Worm (Caenorhabditis elegans): Measurements from ENCODE around the gene fbxa-80.

The fbxa-80 gene

DNA sequence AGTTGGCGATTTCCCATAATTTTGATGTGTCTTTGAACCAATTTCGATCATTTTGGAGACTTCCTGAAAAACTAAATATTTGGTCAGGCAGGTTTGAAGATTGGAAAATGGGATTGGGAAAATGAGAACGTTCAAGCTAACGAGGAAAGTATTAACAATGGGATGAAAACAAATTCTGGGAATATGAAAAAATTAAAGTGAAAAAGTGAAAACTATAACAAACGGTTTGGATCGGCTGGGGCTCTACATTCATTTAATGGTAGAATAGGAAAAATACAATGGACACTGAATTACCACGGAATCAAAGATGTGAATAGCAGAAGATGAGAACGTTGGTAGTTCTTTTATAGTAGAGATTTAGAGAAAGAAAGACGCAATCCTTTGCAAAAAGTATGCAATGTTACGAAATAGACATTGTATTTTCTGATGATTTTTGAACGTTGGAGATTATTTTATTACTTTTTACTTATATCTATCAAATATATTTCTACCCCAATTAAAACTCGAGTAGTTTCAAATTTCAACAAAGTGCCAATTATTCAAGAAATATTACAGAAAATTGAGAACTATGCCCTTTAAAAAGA, 26.4 kb downstream of the fbxa-80 start, which contains the start of gene fbxa-50:
Gene fbxa-50, minus strand, starts transcription at position 51 of the 584 bp plus-strand sequence.
- TF ChIP-seq skn-1 (tag; optimal IDR thresholded peaks at IDR 0.05) = peak; percentile 21
- no peak for TF ChIP-seq zip-4 (GFP tag; optimal IDR thresholded peaks at IDR 0.05)

DNA sequence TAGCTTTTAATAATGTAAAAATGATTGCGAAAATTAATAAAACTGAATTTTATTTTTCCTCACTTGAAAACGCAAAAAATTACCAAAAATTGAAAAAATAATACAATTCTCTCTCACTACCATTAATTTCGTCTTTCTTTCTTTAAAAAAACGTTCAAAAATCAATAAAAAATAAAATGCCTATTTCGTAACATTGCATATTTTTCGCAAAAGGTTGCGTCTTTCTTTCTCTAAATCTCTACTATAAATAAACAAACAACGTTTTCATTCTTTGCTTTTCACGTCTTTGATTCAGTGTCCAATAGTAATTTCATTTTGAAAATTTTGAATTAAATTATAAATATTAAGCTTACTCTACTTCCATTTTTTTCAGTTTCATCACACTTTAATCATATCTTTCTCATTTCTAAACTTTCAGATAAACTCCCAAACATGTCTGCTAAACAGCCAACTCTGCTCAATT, 30.4 kb downstream of the fbxa-80 start, which contains the start of gene fbxa-37:
Gene fbxa-37, plus strand, starts transcription at position 413 of the 463 bp plus-strand sequence.
- TF ChIP-seq tlp-1 (tag; optimal IDR thresholded peaks at IDR 0.05) (no peak), efl-1 (optimal IDR thresholded peaks at IDR 0.05) (peak; percentile 22 to 36), efl-1 (GFP tag; optimal IDR thresholded peaks at IDR 0.05 in 1 of 2) (peak; percentile 18 to 80), skn-1 (tag; optimal IDR thresholded peaks at IDR 0.05) (peak; percentile 61), nhr-85 (tag) (no peak), nhr-84 (tag; optimal IDR thresholded peaks at IDR 0.05) (no peak), rnt-1 (tag; optimal IDR thresholded peaks at IDR 0.05) (no peak), elt-2 (tag; optimal IDR thresholded peaks at IDR 0.05) (peak; percentile 2), Y116A8C.19 (tag; optimal IDR thresholded peaks at IDR 0.05; ENCODE audit: borderline replicate concordance) (no peak), ceh-82 (tag; optimal IDR thresholded peaks at IDR 0.05) (peak in 2 of 3 experiments; percentile 32 to 34), ztf-11 (tag; optimal IDR thresholded peaks at IDR 0.05) (no peak), mef-2 (tag; optimal IDR thresholded peaks at IDR 0.05) (no peak), nhr-71 (tag; optimal IDR thresholded peaks at IDR 0.05) (peak; percentile 42), egl-27 (tag; optimal IDR thresholded peaks at IDR 0.05) (no peak), irx-1 (tag; optimal IDR thresholded peaks at IDR 0.05) (no peak), lin-35 (GFP tag; optimal IDR thresholded peaks at IDR 0.05) (peak in 1 of 2 experiments; percentile 25), alr-1 (tag; optimal IDR thresholded peaks at IDR 0.05; ENCODE audit: borderline replicate concordance) (no peak), nhr-19 (GFP tag; conservative IDR thresholded peaks at IDR 0.05) (no peak), nhr-12 (tag; optimal IDR thresholded peaks at IDR 0.05) (no peak), efl-3 (GFP tag; optimal IDR thresholded peaks at IDR 0.05) (no peak), swsn-7 (tag; optimal IDR thresholded peaks at IDR 0.05) (peak; percentile 25), nhr-47 (tag; optimal IDR thresholded peaks at IDR 0.05) (peak; percentile 18), mdl-1 (tag; optimal IDR thresholded peaks at IDR 0.05) (no peak), nhr-11 (tag; optimal IDR thresholded peaks at IDR 0.05) (no peak), zip-4 (GFP tag; optimal IDR thresholded peaks at IDR 0.05) (peak; percentile 92), lsy-2 (tag; optimal IDR thresholded peaks at IDR 0.05) (peak; percentile 37 to 59), lin-14 (GFP tag; optimal IDR thresholded peaks at IDR 0.05) (peak; percentile 61), nhr-237 (tag; optimal IDR thresholded peaks at IDR 0.05) (peak; percentile 67), pqm-1 (tag; optimal IDR thresholded peaks at IDR 0.05) (no peak)

DNA sequence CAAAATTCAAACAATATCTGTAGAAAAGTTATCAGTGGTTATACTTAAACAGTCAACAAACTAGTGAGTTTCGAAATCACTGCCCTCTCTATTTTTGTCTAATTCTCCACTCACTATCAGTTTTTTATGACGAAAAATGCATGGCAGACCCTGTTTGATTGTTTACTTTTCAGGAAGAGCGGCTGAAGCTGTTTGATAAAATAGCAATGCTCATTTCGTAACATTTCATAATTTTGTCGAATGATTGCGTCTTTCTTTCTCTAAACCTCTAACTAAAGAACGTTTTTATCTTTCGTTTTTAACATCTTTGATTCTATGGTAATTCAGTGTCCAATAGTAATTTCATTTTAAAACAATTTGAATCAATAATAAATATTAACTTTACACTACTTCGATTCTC, 35.8 kb downstream of the fbxa-80 start:
- no peak for TF ChIP-seq efl-1 (optimal IDR thresholded peaks at IDR 0.05)
- peak in 1 of 2 experiments; percentile 81 for TF ChIP-seq efl-1 (GFP tag; optimal IDR thresholded peaks at IDR 0.05 in 1 of 2)
- peak; percentile 98 for TF ChIP-seq elt-2 (tag; optimal IDR thresholded peaks at IDR 0.05)
- TF ChIP-seq ama-1 (optimal IDR thresholded peaks at IDR 0.05) = no peak
- TF ChIP-seq nhr-20 (tag; optimal IDR thresholded peaks at IDR 0.05) = peak; percentile 37
- TF ChIP-seq nhr-85 (tag) = no peak
- TF ChIP-seq nhr-71 (tag; optimal IDR thresholded peaks at IDR 0.05) = peak; percentile 42
- TF ChIP-seq lsy-2 (tag; optimal IDR thresholded peaks at IDR 0.05) = peak in 1 of 2 experiments; percentile 29
- TF ChIP-seq jun-1 (tag; optimal IDR thresholded peaks at IDR 0.05) = peak; percentile 51
- TF ChIP-seq lin-15B (tag; optimal IDR thresholded peaks at IDR 0.05) = no peak
- TF ChIP-seq mdl-1 (tag; optimal IDR thresholded peaks at IDR 0.05) = peak in 1 of 2 experiments; percentile 27
- TF ChIP-seq elt-3 (tag; optimal IDR thresholded peaks at IDR 0.05) = peak in 1 of 6 experiments; percentile 43
- peak; percentile 25 for TF ChIP-seq pax-3 (tag; optimal IDR thresholded peaks at IDR 0.05)
- no peak for TF ChIP-seq ceh-8 (GFP tag; optimal IDR thresholded peaks at IDR 0.05)
- peak; percentile 95 for TF ChIP-seq pqm-1 (tag; optimal IDR thresholded peaks at IDR 0.05)
- TF ChIP-seq hpl-2 (GFP tag; optimal IDR thresholded peaks at IDR 0.05) = peak; percentile 53
- peak in 1 of 2 experiments; percentile 38 for TF ChIP-seq lin-35 (GFP tag; optimal IDR thresholded peaks at IDR 0.05)
- TF ChIP-seq nhr-90 (tag; optimal IDR thresholded peaks at IDR 0.05; ENCODE audit: poor library complexity) = peak; percentile 3
- no peak for TF ChIP-seq fkh-8 (tag; optimal IDR thresholded peaks at IDR 0.05)
- TF ChIP-seq zip-4 (GFP tag; optimal IDR thresholded peaks at IDR 0.05) = peak; percentile 55
